Worm (Caenorhabditis elegans) whole organism, L2 larva: ENCODE measurements around the gene grl-19.
A peak's percentile ranks its signal among the peaks of the same experiment; 100 is the strongest.

ENCODE experiments used
- C34F6.9 ChIP-seq: fragments of 150-350 bp; optimal IDR thresholded peaks from 2 replicates; lab custom pipeline; 2014; ENCODE audit warnings: missing biosample characterization, missing genetic modification characterization
- F13H6.1 ChIP-seq: sonication (generic microtip); optimal IDR thresholded peaks from 2 replicates; lab custom pipeline; 2016; ENCODE audit warnings: missing genetic modification characterization, missing compliant biosample characterization
- R02D3.7 ChIP-seq: fragments of 150-350 bp; optimal IDR thresholded peaks from 2 replicates; lab custom pipeline; 2014; ENCODE audit warnings: missing biosample characterization, missing genetic modification characterization
- Y55F3AM.14 ChIP-seq: fragments of 200-800 bp; sonication (Bioruptor generic); optimal IDR thresholded peaks from 2 replicates; lab custom pipeline; 2018; ENCODE audit warnings: mild to moderate bottlenecking, missing genetic modification characterization, missing compliant biosample characterization
- alr-1 ChIP-seq: fragments of 150-350 bp; optimal IDR thresholded peaks from 2 replicates; lab custom pipeline; 2014; ENCODE audit warnings: missing biosample characterization, missing genetic modification characterization
- aly-2 ChIP-seq: fragments of 150-350 bp; optimal IDR thresholded peaks from 2 replicates; lab custom pipeline; 2014; ENCODE audit warnings: missing biosample characterization, missing genetic modification characterization
- ama-1 ChIP-seq: fragments of 150-350 bp; optimal IDR thresholded peaks from 2 replicates; lab custom pipeline; 2018; ENCODE audit warnings: inconsistent platforms
- blmp-1 ChIP-seq: sonication (generic microtip); optimal IDR thresholded peaks from 2 replicates; lab custom pipeline; 2017; ENCODE audit warnings: missing genetic modification characterization, mild to moderate bottlenecking, missing compliant biosample characterization, antibody characterized with exemption, moderate library complexity; ENCODE audit not compliant: insufficient read depth
- ceh-16 ChIP-seq: fragments of 150-350 bp; optimal IDR thresholded peaks from 2 replicates; lab custom pipeline; 2014; ENCODE audit warnings: missing biosample characterization, missing genetic modification characterization
- ceh-82 ChIP-seq: fragments of 150-350 bp; optimal IDR thresholded peaks from 2 replicates; lab custom pipeline; 2014; ENCODE audit warnings: missing biosample characterization, missing genetic modification characterization
- crh-2 ChIP-seq: sonication (generic microtip); optimal IDR thresholded peaks from 2 replicates; lab custom pipeline; 2017; ENCODE audit warnings: missing biosample characterization, missing genetic modification characterization
- dmd-4 ChIP-seq: sonication (generic microtip); optimal IDR thresholded peaks from 2 replicates; lab custom pipeline; 2017; ENCODE audit warnings: missing biosample characterization, missing genetic modification characterization
- egl-27 ChIP-seq: sonication (generic microtip); optimal IDR thresholded peaks from 3 replicates; lab custom pipeline; 2017; ENCODE audit warnings: missing biosample characterization, missing genetic modification reagents, missing genetic modification characterization
- elt-1 ChIP-seq: fragments of 150-350 bp; optimal IDR thresholded peaks from 2 replicates; lab custom pipeline; 2014; ENCODE audit warnings: missing biosample characterization, missing genetic modification characterization
- elt-3 ChIP-seq: sonication (generic microtip); optimal IDR thresholded peaks from 2 replicates; lab custom pipeline; 2017; ENCODE audit warnings: missing biosample characterization, missing genetic modification characterization
- fos-1 ChIP-seq: fragments of 150-350 bp; optimal IDR thresholded peaks from 2 replicates; lab custom pipeline; 2014; ENCODE audit warnings: missing biosample characterization, missing genetic modification characterization
- gmeb-1 ChIP-seq: fragments of 150-350 bp; optimal IDR thresholded peaks from 2 replicates; lab custom pipeline; 2014; ENCODE audit warnings: missing biosample characterization, missing genetic modification characterization
- lin-11 ChIP-seq: fragments of 150-350 bp; sonication (generic microtip); optimal IDR thresholded peaks from 2 replicates; lab custom pipeline; 2014; ENCODE audit warnings: missing biosample characterization, missing genetic modification characterization, inconsistent platforms, mixed read lengths
- lin-13 ChIP-seq: fragments of 150-350 bp; optimal IDR thresholded peaks from 2 replicates; lab custom pipeline; 2014; ENCODE audit warnings: missing biosample characterization, missing genetic modification reagents, missing genetic modification characterization
- lin-39 ChIP-seq: fragments of 150-350 bp; optimal IDR thresholded peaks from 2 replicates; lab custom pipeline; 2014; ENCODE audit warnings: missing biosample characterization, missing genetic modification reagents, missing genetic modification characterization
- lsy-2 ChIP-seq, 2 experiments: fragments of 150-350 bp in 1 of 2; sonication (generic microtip) in 1 of 2; optimal IDR thresholded peaks; 2 replicates each; lab custom pipeline; 2014 to 2017; ENCODE audit warnings: missing biosample characterization in 2 of 2, missing genetic modification characterization in 2 of 2
- mab-5 ChIP-seq: fragments of 150-350 bp; optimal IDR thresholded peaks from 2 replicates; lab custom pipeline; 2014; ENCODE audit warnings: missing biosample characterization, missing genetic modification characterization
- mbf-1 ChIP-seq: sonication (generic microtip); optimal IDR thresholded peaks from 2 replicates; lab custom pipeline; 2017; ENCODE audit warnings: missing biosample characterization, missing genetic modification characterization
- mdl-1 ChIP-seq, 2 experiments: fragments of 150-350 bp in 1 of 2; sonication (generic microtip) in 1 of 2; optimal IDR thresholded peaks; 2 replicates each; lab custom pipeline; 2017; ENCODE audit warnings: missing biosample characterization in 2 of 2, missing genetic modification characterization in 2 of 2
- nhr-11 ChIP-seq: fragments of 150-350 bp; optimal IDR thresholded peaks from 2 replicates; lab custom pipeline; 2014; ENCODE audit warnings: missing biosample characterization, missing genetic modification characterization
- nhr-129 ChIP-seq: fragments of 150-350 bp; optimal IDR thresholded peaks from 2 replicates; lab custom pipeline; 2014; ENCODE audit warnings: missing biosample characterization, missing genetic modification characterization
- nhr-23 ChIP-seq: fragments of 150-350 bp; optimal IDR thresholded peaks from 2 replicates; lab custom pipeline; 2014; ENCODE audit warnings: missing biosample characterization, missing genetic modification reagents, missing genetic modification characterization
- nhr-237 ChIP-seq: fragments of 150-350 bp; optimal IDR thresholded peaks from 2 replicates; lab custom pipeline; 2014; ENCODE audit warnings: missing biosample characterization, missing genetic modification characterization
- nhr-25 ChIP-seq: fragments of 150-350 bp; sonication (generic microtip); optimal IDR thresholded peaks from 3 replicates; lab custom pipeline; 2014; ENCODE audit warnings: missing biosample characterization, missing genetic modification characterization
- nhr-6 ChIP-seq: fragments of 150-350 bp; optimal IDR thresholded peaks from 2 replicates; lab custom pipeline; 2014; ENCODE audit warnings: missing biosample characterization, missing genetic modification characterization
- nhr-77 ChIP-seq: fragments of 150-350 bp; optimal IDR thresholded peaks from 2 replicates; lab custom pipeline; 2014; ENCODE audit warnings: missing biosample characterization, missing genetic modification characterization
- sem-4 ChIP-seq: fragments of 150-350 bp; optimal IDR thresholded peaks from 2 replicates; lab custom pipeline; 2014; ENCODE audit warnings: missing biosample characterization, missing genetic modification reagents, missing genetic modification characterization
- skn-1 ChIP-seq: sonication (generic microtip); optimal IDR thresholded peaks from 2 replicates; lab custom pipeline; 2017; ENCODE audit warnings: missing biosample characterization, missing genetic modification characterization
- sma-3 ChIP-seq: sonication (generic microtip); optimal IDR thresholded peaks from 2 replicates; lab custom pipeline; 2016; ENCODE audit warnings: missing genetic modification reagents, missing genetic modification characterization, missing compliant biosample characterization
- sma-9 ChIP-seq, 2 experiments: fragments of 150-350 bp in 1 of 2; sonication (generic microtip) in 1 of 2; optimal IDR thresholded peaks; 2 replicates each; lab custom pipeline; 2014 to 2016; ENCODE audit warnings: missing genetic modification characterization in 2 of 2, mild to moderate bottlenecking in 1 of 2, missing biosample characterization in 1 of 2, missing compliant biosample characterization in 1 of 2, missing genetic modification reagents in 1 of 2, moderate library complexity in 1 of 2
- unc-39 ChIP-seq: fragments of 150-350 bp; optimal IDR thresholded peaks from 2 replicates; lab custom pipeline; 2014; ENCODE audit warnings: missing biosample characterization, missing genetic modification characterization
- unc-55 ChIP-seq: fragments of 150-350 bp; sonication (generic microtip); optimal IDR thresholded peaks from 3 replicates; lab custom pipeline; 2014; ENCODE audit warnings: missing biosample characterization, missing genetic modification reagents, missing genetic modification characterization
- unc-62 ChIP-seq: fragments of 150-350 bp; optimal IDR thresholded peaks from 2 replicates; lab custom pipeline; 2014; ENCODE audit warnings: missing biosample characterization, missing genetic modification reagents, missing genetic modification characterization
- zag-1 ChIP-seq: fragments of 150-350 bp; optimal IDR thresholded peaks from 2 replicates; lab custom pipeline; 2014; ENCODE audit warnings: missing biosample characterization, missing genetic modification characterization
- ztf-11 ChIP-seq: sonication (generic microtip); optimal IDR thresholded peaks from 2 replicates; lab custom pipeline; 2017; ENCODE audit warnings: missing biosample characterization, missing genetic modification characterization
- ztf-4 ChIP-seq: fragments of 150-350 bp; optimal IDR thresholded peaks from 2 replicates; lab custom pipeline; 2014; ENCODE audit warnings: missing biosample characterization, missing genetic modification characterization

The grl-19 gene

ce11 chrIV:296849-297248 lies 44.5 kb upstream of the grl-19 start (continued):
- TF ChIP-seq ztf-4 (tag; lab: Kevin White, UChicago): no peak
- no peak for TF ChIP-seq nhr-11 (tag; lab: Kevin White, UChicago)
- no peak for TF ChIP-seq F13H6.1
- no peak for TF ChIP-seq ztf-11 (tag; lab: Kevin White, UChicago)
- TF ChIP-seq aly-2: no peak
- TF ChIP-seq ceh-82: no peak
- TF ChIP-seq mbf-1: no peak
- TF ChIP-seq C34F6.9: no peak
- TF ChIP-seq dmd-4 (tag; lab: Kevin White, UChicago): no peak
- TF ChIP-seq nhr-237 (tag; lab: Kevin White, UChicago): no peak
- peak; percentile 29 for TF ChIP-seq sma-3
- no peak for TF ChIP-seq elt-3
- no peak for TF ChIP-seq zag-1 (tag; lab: Kevin White, UChicago)
- TF ChIP-seq lin-13 (GFP tag; lab: Kevin White, UChicago): no peak
- no peak for TF ChIP-seq sem-4
- TF ChIP-seq nhr-25 (tag; lab: Kevin White, UChicago): no peak
- no peak for TF ChIP-seq alr-1 (tag; lab: Kevin White, UChicago)
- TF ChIP-seq unc-55 (GFP tag; lab: Kevin White, UChicago): no peak
- no peak for TF ChIP-seq elt-1
- TF ChIP-seq nhr-129: no peak

ce11 chrIV:295734-296201 lies 43.4 kb upstream of the grl-19 start:
- TF ChIP-seq dmd-4 (tag; lab: Kevin White, UChicago) (no peak), nhr-237 (tag; lab: Kevin White, UChicago) (no peak), sma-9 (GFP tag; optimal IDR thresholded peaks at IDR 0.05; lab: Kevin White, UChicago) (peak; percentile 53), sma-9 (tag; optimal IDR thresholded peaks at IDR 0.05; lab: Kevin White, UChicago) (no peak), crh-2 (peak; percentile 66), F13H6.1 (no peak), unc-39 (tag; lab: Kevin White, UChicago) (no peak), sem-4 (no peak), gmeb-1 (tag; lab: Kevin White, UChicago) (peak; percentile 38), lsy-2 (tag; optimal IDR thresholded peaks at IDR 0.05; lab: Kevin White, UChicago) (no peak), fos-1 (tag; lab: Kevin White, UChicago) (peak; percentile 79), ceh-16 (no peak), Y55F3AM.14 (GFP tag; lab: Kevin White, UChicago) (no peak), nhr-25 (tag; lab: Kevin White, UChicago) (no peak), R02D3.7 (tag; lab: Kevin White, UChicago) (no peak), nhr-6 (no peak), nhr-129 (peak; percentile 14), elt-3 (no peak), aly-2 (no peak), lin-13 (GFP tag; lab: Kevin White, UChicago) (no peak), alr-1 (tag; lab: Kevin White, UChicago) (no peak), egl-27 (tag; lab: Kevin White, UChicago) (no peak), nhr-77 (no peak), blmp-1 (tag; lab: Kevin White, UChicago) (no peak), mab-5 (tag; lab: Kevin White, UChicago) (no peak), ama-1 (no peak), zag-1 (tag; lab: Kevin White, UChicago) (no peak), unc-62 (GFP tag; lab: Kevin White, UChicago) (no peak), nhr-11 (tag; lab: Kevin White, UChicago) (no peak), skn-1 (tag; lab: Kevin White, UChicago) (no peak), ceh-82 (no peak), mdl-1 (tag; optimal IDR thresholded peaks at IDR 0.05; lab: Kevin White, UChicago) (peak in 1 of 2 experiments; percentile 40), ztf-11 (tag; lab: Kevin White, UChicago) (no peak), unc-55 (GFP tag; lab: Kevin White, UChicago) (no peak), lin-11 (tag; lab: Kevin White, UChicago) (no peak)
- TF ChIP-seq, all 48 proteins: peak for 6

- TF ChIP-seq nhr-23 (tag; lab: Kevin White, UChicago): no peak
- peak; percentile 24 for TF ChIP-seq lin-39 (tag; lab: Kevin White, UChicago)
- TF ChIP-seq nhr-129: peak; percentile 20
- TF ChIP-seq, all 48 proteins: peak for 2
Measured at ce11 chrIV:294737-295136, 42.4 kb upstream of the grl-19 start.
